Fruit fly (Drosophila melanogaster) whole organism, prepupa: Measurements from ENCODE around the gene CG10660.
A peak's percentile ranks its signal among the peaks of the same experiment; 100 is the strongest.

Experiments used
- Blimp-1 ChIP-seq: fragments of 200-800 bp; sonication (Bioruptor generic); optimal IDR thresholded peaks from 3 replicates; lab custom pipeline; 2017; ENCODE audit warnings: missing biosample characterization, missing genetic modification characterization, mild to moderate bottlenecking, moderate library complexity, missing genetic modification reagents
- CG10631 ChIP-seq: fragments of 200-800 bp; sonication (Bioruptor generic); optimal IDR thresholded peaks from 2 replicates; lab custom pipeline; 2016; ENCODE audit warnings: missing biosample characterization, missing genetic modification characterization
- CG10669 ChIP-seq: fragments of 200-800 bp; sonication (Bioruptor generic); optimal IDR thresholded peaks from 3 replicates; lab custom pipeline; 2018; ENCODE audit warnings: missing biosample characterization, mild to moderate bottlenecking, missing genetic modification characterization, moderate library complexity
- CG11294 ChIP-seq: fragments of 200-800 bp; sonication (Bioruptor generic); IDR thresholded peaks from 2 replicates; pipeline ENCODE4 v1.3.6; 2022; ENCODE audit warnings: missing biosample characterization, missing genetic modification characterization
- CG11762 ChIP-seq: fragments of 200-800 bp; sonication (Bioruptor generic); optimal IDR thresholded peaks from 3 replicates; lab custom pipeline; 2016; ENCODE audit warnings: missing biosample characterization, missing genetic modification characterization; ENCODE audit not compliant: insufficient read depth
- CG11902 ChIP-seq: fragments of 200-800 bp; sonication (Bioruptor generic); optimal IDR thresholded peaks from 3 replicates; lab custom pipeline; 2016; ENCODE audit warnings: missing biosample characterization, missing genetic modification characterization
- CG15336 ChIP-seq: fragments of 200-800 bp; sonication (Bioruptor generic); IDR thresholded peaks from 2 replicates; pipeline ENCODE4 v1.3.6; 2022; ENCODE audit warnings: missing biosample characterization, missing genetic modification characterization
- CG1621 ChIP-seq: fragments of 200-800 bp; sonication (Bioruptor generic); optimal IDR thresholded peaks from 3 replicates; lab custom pipeline; 2018; ENCODE audit warnings: missing biosample characterization, mild to moderate bottlenecking, missing genetic modification characterization
- CG16779 ChIP-seq: fragments of 200-800 bp; sonication (Bioruptor generic); optimal IDR thresholded peaks from 3 replicates; lab custom pipeline; 2017; ENCODE audit warnings: missing biosample characterization, mild to moderate bottlenecking, missing genetic modification characterization
- CG3032 ChIP-seq: fragments of 200-800 bp; optimal IDR thresholded peaks from 2 replicates; lab custom pipeline; 2019; ENCODE audit warnings: missing biosample characterization, mild to moderate bottlenecking, missing genetic modification characterization, moderate library complexity
- CG31627 ChIP-seq: fragments of 200-800 bp; sonication (Bioruptor generic); optimal IDR thresholded peaks from 3 replicates; lab custom pipeline; 2016; ENCODE audit warnings: missing biosample characterization, missing genetic modification characterization
- CG32006 ChIP-seq: fragments of 200-800 bp; sonication (Bioruptor generic); optimal IDR thresholded peaks from 3 replicates; lab custom pipeline; 2017; ENCODE audit warnings: missing biosample characterization, mild to moderate bottlenecking, missing genetic modification characterization
- CG34406 ChIP-seq: fragments of 200-800 bp; sonication (Bioruptor generic); optimal IDR thresholded peaks from 3 replicates; lab custom pipeline; 2016; ENCODE audit warnings: missing biosample characterization, missing genetic modification characterization
- CG3919 ChIP-seq: fragments of 200-800 bp; sonication (Bioruptor generic); optimal IDR thresholded peaks from 3 replicates; lab custom pipeline; 2016; ENCODE audit warnings: missing biosample characterization, missing genetic modification characterization
- CG4318 ChIP-seq: fragments of 200-800 bp; sonication (Bioruptor generic); optimal IDR thresholded peaks from 3 replicates; lab custom pipeline; 2017; ENCODE audit warnings: missing biosample characterization, mild to moderate bottlenecking, missing genetic modification characterization
- CG6276 ChIP-seq: fragments of 200-800 bp; sonication (Bioruptor generic); optimal IDR thresholded peaks from 2 replicates; lab custom pipeline; 2017; ENCODE audit warnings: missing biosample characterization, mild to moderate bottlenecking, missing genetic modification characterization
- CG6808 ChIP-seq: fragments of 200-800 bp; sonication (Bioruptor generic); optimal IDR thresholded peaks from 3 replicates; lab custom pipeline; 2017; ENCODE audit warnings: missing biosample characterization, missing genetic modification characterization, mild to moderate bottlenecking, moderate library complexity, missing genetic modification reagents
- CG7368 ChIP-seq: fragments of 200-800 bp; sonication (Bioruptor generic); optimal IDR thresholded peaks from 3 replicates; lab custom pipeline; 2016; ENCODE audit warnings: missing biosample characterization, missing genetic modification characterization
- CG8119 ChIP-seq: fragments of 200-800 bp; sonication (Bioruptor generic); IDR thresholded peaks from 3 replicates; pipeline ENCODE4 v1.3.6; 2022; ENCODE audit warnings: missing biosample characterization, missing genetic modification characterization
- CG8319 ChIP-seq: fragments of 200-800 bp; sonication (Bioruptor generic); optimal IDR thresholded peaks from 3 replicates; lab custom pipeline; 2016; ENCODE audit warnings: missing biosample characterization, missing genetic modification characterization
- CG8632 ChIP-seq: fragments of 200-800 bp; sonication (Bioruptor generic); optimal IDR thresholded peaks from 3 replicates; lab custom pipeline; 2016; ENCODE audit warnings: missing biosample characterization, missing genetic modification characterization
- CG9139 ChIP-seq: fragments of 200-800 bp; sonication (Bioruptor generic); optimal IDR thresholded peaks from 3 replicates; lab custom pipeline; 2017; ENCODE audit warnings: missing biosample characterization, mild to moderate bottlenecking, missing genetic modification characterization
- Eip75B ChIP-seq: fragments of 200-800 bp; sonication (Bioruptor generic); optimal IDR thresholded peaks from 3 replicates; lab custom pipeline; 2016; ENCODE audit warnings: missing biosample characterization, missing genetic modification characterization
- Eip78C ChIP-seq: fragments of 200-800 bp; sonication (Bioruptor generic); peaks from one replicate; lab custom pipeline; 2016; ENCODE audit warnings: missing biosample characterization, missing genetic modification characterization
- Eip93F ChIP-seq: fragments of 200-800 bp; sonication (Bioruptor generic); optimal IDR thresholded peaks from 2 replicates; lab custom pipeline; 2016; ENCODE audit warnings: missing biosample characterization, mild to moderate bottlenecking, missing genetic modification characterization
- Ets21C ChIP-seq: fragments of 200-800 bp; sonication (Bioruptor generic); optimal IDR thresholded peaks from 3 replicates; lab custom pipeline; 2016; ENCODE audit warnings: missing biosample characterization, missing genetic modification characterization
- Gug ChIP-seq: fragments of 200-800 bp; sonication (Bioruptor generic); IDR thresholded peaks from 2 replicates; pipeline ENCODE4 v1.3.6; 2022; ENCODE audit warnings: missing biosample characterization, missing genetic modification characterization
- Hr38 ChIP-seq: sonication (Bioruptor generic); optimal IDR thresholded peaks from 2 replicates; lab custom pipeline; 2016; ENCODE audit warnings: missing biosample characterization, missing genetic modification characterization
- Hr39 ChIP-seq: fragments of 200-800 bp; sonication (Bioruptor generic); optimal IDR thresholded peaks from 2 replicates; lab custom pipeline; 2016; ENCODE audit warnings: missing biosample characterization, missing genetic modification characterization
- Lpt ChIP-seq: fragments of 200-800 bp; sonication (Bioruptor generic); optimal IDR thresholded peaks from 3 replicates; lab custom pipeline; 2016; ENCODE audit warnings: missing biosample characterization, missing genetic modification characterization
- Smox ChIP-seq: fragments of 200-800 bp; sonication (Bioruptor generic); optimal IDR thresholded peaks from 3 replicates; lab custom pipeline; 2016; ENCODE audit warnings: missing biosample characterization, missing genetic modification characterization
- Sox102F ChIP-seq: fragments of 200-800 bp; sonication (Bioruptor generic); optimal IDR thresholded peaks from 2 replicates; lab custom pipeline; 2016; ENCODE audit warnings: missing biosample characterization, mild to moderate bottlenecking, missing genetic modification characterization
- Sox14 ChIP-seq: fragments of 200-800 bp; sonication (Bioruptor generic); optimal IDR thresholded peaks from 3 replicates; lab custom pipeline; 2016; ENCODE audit warnings: missing biosample characterization, missing genetic modification characterization
- achi ChIP-seq: fragments of 200-800 bp; sonication (Bioruptor generic); optimal IDR thresholded peaks from 3 replicates; lab custom pipeline; 2016; ENCODE audit warnings: missing biosample characterization, missing genetic modification characterization
- acj6 ChIP-seq: fragments of 200-800 bp; sonication (Bioruptor generic); optimal IDR thresholded peaks from 3 replicates; lab custom pipeline; 2016; ENCODE audit warnings: missing biosample characterization, missing genetic modification characterization
- cyc ChIP-seq: fragments of 200-800 bp; sonication (Bioruptor generic); optimal IDR thresholded peaks from 3 replicates; lab custom pipeline; 2016; ENCODE audit warnings: missing biosample characterization, missing genetic modification characterization
- eg ChIP-seq: fragments of 200-800 bp; sonication (Bioruptor generic); IDR thresholded peaks from 3 replicates; pipeline ENCODE4 v1.3.6; 2022; ENCODE audit warnings: missing biosample characterization, missing genetic modification characterization
- fd59A ChIP-seq: fragments of 200-800 bp; sonication (Bioruptor generic); optimal IDR thresholded peaks from 2 replicates; lab custom pipeline; 2017; ENCODE audit warnings: missing biosample characterization, mild to moderate bottlenecking, missing genetic modification characterization, missing genetic modification reagents
- net ChIP-seq: fragments of 200-800 bp; sonication (Bioruptor generic); optimal IDR thresholded peaks from 3 replicates; lab custom pipeline; 2016; ENCODE audit warnings: missing biosample characterization, missing genetic modification characterization
- pdm3 ChIP-seq: fragments of 200-800 bp; sonication (Bioruptor generic); optimal IDR thresholded peaks from 3 replicates; lab custom pipeline; 2016; ENCODE audit warnings: missing biosample characterization, missing genetic modification characterization
- salr ChIP-seq, 2 experiments: fragments of 200-800 bp; sonication (Bioruptor generic); optimal IDR thresholded peaks; 3 replicates each; lab custom pipeline; 2016 to 2018; ENCODE audit warnings: missing biosample characterization in 2 of 2, missing genetic modification characterization in 2 of 2, mild to moderate bottlenecking in 1 of 2
- spab ChIP-seq: fragments of 200-800 bp; sonication (Bioruptor generic); optimal IDR thresholded peaks from 2 replicates; lab custom pipeline; 2017; ENCODE audit warnings: missing biosample characterization, mild to moderate bottlenecking, missing genetic modification characterization, missing genetic modification reagents
- ss ChIP-seq, 2 experiments: fragments of 200-800 bp; sonication (Bioruptor generic); optimal IDR thresholded peaks; 2 replicates in 1 of 2; 3 replicates in 1 of 2; lab custom pipeline; 2017 to 2018; ENCODE audit warnings: mild to moderate bottlenecking in 2 of 2, missing biosample characterization in 2 of 2, missing genetic modification characterization in 2 of 2, moderate library complexity in 1 of 2
- svp ChIP-seq: fragments of 200-800 bp; sonication (Bioruptor generic); peaks from one replicate; lab custom pipeline; 2016; ENCODE audit warnings: missing biosample characterization, missing genetic modification characterization
- topi ChIP-seq: fragments of 200-800 bp; sonication (Bioruptor generic); optimal IDR thresholded peaks from 3 replicates; lab custom pipeline; 2016; ENCODE audit warnings: missing biosample characterization, missing genetic modification characterization
- vri ChIP-seq: fragments of 200-800 bp; sonication (Bioruptor generic); optimal IDR thresholded peaks from 3 replicates; lab custom pipeline; 2016; ENCODE audit warnings: missing biosample characterization, mild to moderate bottlenecking, missing genetic modification characterization

CG10660 gene

dm6 chr3L:12456916-12457662, 33.4 kb downstream of the CG10660 start (continued):
- TF ChIP-seq CG10669 (GFP tag; lab: Kevin White, UChicago) (peak; percentile 68), CG10631 (peak; percentile 61), CG11294 (GFP tag; lab: Robert Waterston, UW) (no peak), CG32006 (GFP tag; lab: Kevin White, UChicago) (peak; percentile 71), Lpt (GFP tag; lab: Kevin White, UChicago) (peak; percentile 55), Smox (GFP tag; lab: Kevin White, UChicago) (peak; percentile 60), CG11762 (GFP tag; lab: Kevin White, UChicago) (peak; percentile 52), pdm3 (GFP tag; lab: Kevin White, UChicago) (peak; percentile 47), Gug (GFP tag; lab: Robert Waterston, UW) (no peak), ss (GFP tag; optimal IDR thresholded peaks at IDR 0.05; lab: Kevin White, UChicago) (peak; percentile 29 to 60), CG6808 (peak; percentile 71), CG8119 (GFP tag; lab: Robert Waterston, UW) (peak; percentile 27; the same call in 1 of the 3 replicates), CG3032 (peak; percentile 65), CG8632 (GFP tag; lab: Kevin White, UChicago) (peak; percentile 50), vri (GFP tag; lab: Kevin White, UChicago) (peak; percentile 10), CG11902 (GFP tag; lab: Kevin White, UChicago) (peak; percentile 26), CG4318 (GFP tag; lab: Kevin White, UChicago) (peak; percentile 34), CG15336 (GFP tag; lab: Robert Waterston, UW) (peak; percentile 40; the same call in 1 of the 2 replicates), Eip75B (GFP tag; lab: Kevin White, UChicago) (peak; percentile 48), topi (GFP tag; lab: Kevin White, UChicago) (peak; percentile 53), salr (GFP tag; optimal IDR thresholded peaks at IDR 0.05; lab: Kevin White, UChicago) (peak in 1 of 2 experiments; percentile 63), cyc (GFP tag; lab: Kevin White, UChicago) (peak; percentile 47), fd59A (peak; percentile 55), Eip93F (GFP tag; lab: Kevin White, UChicago) (no peak), svp (GFP tag; lab: Kevin White, UChicago) (peak; percentile 73), CG6276 (GFP tag; lab: Kevin White, UChicago) (peak; percentile 20), eg (no peak), Hr38 (GFP tag; lab: Kevin White, UChicago) (no peak), CG34406 (GFP tag; lab: Kevin White, UChicago) (peak; percentile 66)
- TF ChIP-seq, all 60 proteins: peak for 48

- TF ChIP-seq CG3919 (peak; percentile 25), CG11294 (GFP tag; lab: Robert Waterston, UW) (no peak), CG6808 (peak; percentile 67), Sox102F (GFP tag; lab: Kevin White, UChicago) (no peak), CG11902 (GFP tag; lab: Kevin White, UChicago) (no peak), Sox14 (GFP tag; lab: Kevin White, UChicago) (peak; percentile 13), CG15336 (GFP tag; lab: Robert Waterston, UW) (no peak), spab (GFP tag; lab: Kevin White, UChicago) (peak; percentile 33), pdm3 (GFP tag; lab: Kevin White, UChicago) (peak; percentile 24), CG4318 (GFP tag; lab: Kevin White, UChicago) (no peak), topi (GFP tag; lab: Kevin White, UChicago) (no peak), CG3032 (peak; percentile 51), svp (GFP tag; lab: Kevin White, UChicago) (peak; percentile 56), CG8632 (GFP tag; lab: Kevin White, UChicago) (peak; percentile 23), Blimp-1 (GFP tag; lab: Kevin White, UChicago) (no peak), CG16779 (tag; lab: Kevin White, UChicago) (no peak), CG31627 (no peak), CG1621 (tag; lab: Kevin White, UChicago) (no peak), CG10631 (no peak), CG8319 (GFP tag; lab: Kevin White, UChicago) (no peak), net (GFP tag; lab: Kevin White, UChicago) (peak; percentile 20), CG8119 (GFP tag; lab: Robert Waterston, UW) (no peak), Hr39 (GFP tag; lab: Kevin White, UChicago) (no peak), salr (GFP tag; optimal IDR thresholded peaks at IDR 0.05; lab: Kevin White, UChicago) (peak in 1 of 2 experiments; percentile 21), acj6 (GFP tag; lab: Kevin White, UChicago) (peak; percentile 34), achi (GFP tag; lab: Kevin White, UChicago) (peak; percentile 32), Ets21C (GFP tag; lab: Kevin White, UChicago) (no peak), vri (GFP tag; lab: Kevin White, UChicago) (no peak), CG6276 (GFP tag; lab: Kevin White, UChicago) (no peak), Eip78C (GFP tag; lab: Kevin White, UChicago) (peak; percentile 74), CG7368 (GFP tag; lab: Kevin White, UChicago) (no peak), CG34406 (GFP tag; lab: Kevin White, UChicago) (peak; percentile 3), CG9139 (GFP tag; lab: Kevin White, UChicago) (no peak)
These were observed 35.4 kb downstream of the CG10660 start for dm6 chr3L:12455034-12455433.
